Worm (Caenorhabditis elegans): ENCODE results near the gene C50F7.6.

The C50F7.6 gene

ce11 chrIV:7722806-7723205, at the start of gene C50F7.6:
TSS of gene C50F7.6 (minus strand) at chrIV:7723199.
- TF ChIP-seq unc-62 (GFP tag; optimal IDR thresholded peaks at IDR 0.05): no peak

- TF ChIP-seq unc-62 (GFP tag; optimal IDR thresholded peaks at IDR 0.05): no peak
Measured at ce11 chrIV:7770162-7770561, 47.2 kb upstream of the C50F7.6 start, which contains the start of gene rdl-1. TSS of gene rdl-1 (minus strand) at chrIV:7770262.

ce11 chrIV:7764319-7764718, 41.3 kb upstream of the C50F7.6 start:
- no peak for TF ChIP-seq unc-62 (GFP tag; optimal IDR thresholded peaks at IDR 0.05)

DNA sequence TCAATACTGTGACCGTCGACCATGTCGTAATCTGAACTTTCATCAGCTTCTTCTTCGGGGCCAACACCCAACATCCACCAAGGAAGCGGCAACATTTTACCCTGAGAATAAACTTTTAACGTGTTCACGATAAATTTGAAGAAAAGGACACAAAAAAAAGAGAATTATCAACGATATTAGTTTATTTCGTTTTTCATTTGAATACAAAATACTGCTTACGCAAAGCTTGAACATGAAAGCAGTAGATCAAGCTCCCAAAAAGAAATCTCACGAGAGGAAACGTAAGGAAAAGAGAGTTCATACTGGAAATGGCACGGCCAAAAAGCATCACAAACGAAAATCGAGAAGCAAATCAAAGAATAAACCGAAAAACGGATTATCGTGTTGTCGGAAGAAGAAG, 40.7 kb upstream of the C50F7.6 start, which contains the start of the genes C46A5.6 and C46A5.1:
TSS of gene C46A5.6 (minus strand) at position 101 of the 400 bp plus-strand sequence.
TSS of gene C46A5.1 (plus strand) at position 184 of the 400 bp plus-strand sequence.
- TF ChIP-seq unc-62 (GFP tag; optimal IDR thresholded peaks at IDR 0.05): no peak

DNA sequence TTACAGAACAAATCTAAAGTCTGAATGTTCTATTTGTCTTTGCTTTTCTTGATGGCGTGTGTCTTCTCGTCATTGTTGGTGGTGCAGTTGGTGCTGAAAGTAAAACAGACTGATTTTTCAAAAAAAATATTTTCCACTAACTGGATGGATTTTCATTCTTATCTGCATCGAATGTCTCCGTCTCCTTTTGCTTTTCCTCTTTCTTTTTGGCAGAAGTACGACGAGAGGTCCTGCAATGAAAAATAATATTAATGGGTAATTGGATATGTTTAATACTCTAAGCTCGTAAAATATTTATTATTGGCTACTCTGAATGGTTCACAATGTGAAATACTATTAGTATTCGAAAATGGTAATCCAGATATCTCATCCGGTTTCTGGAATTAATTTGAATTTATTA, 37.1 kb upstream of the C50F7.6 start, which contains the start of gene del-7:
TSS of gene del-7 (plus strand) at position 301 of the 400 bp plus-strand sequence.
- no peak for TF ChIP-seq unc-62 (GFP tag; optimal IDR thresholded peaks at IDR 0.05)

DNA sequence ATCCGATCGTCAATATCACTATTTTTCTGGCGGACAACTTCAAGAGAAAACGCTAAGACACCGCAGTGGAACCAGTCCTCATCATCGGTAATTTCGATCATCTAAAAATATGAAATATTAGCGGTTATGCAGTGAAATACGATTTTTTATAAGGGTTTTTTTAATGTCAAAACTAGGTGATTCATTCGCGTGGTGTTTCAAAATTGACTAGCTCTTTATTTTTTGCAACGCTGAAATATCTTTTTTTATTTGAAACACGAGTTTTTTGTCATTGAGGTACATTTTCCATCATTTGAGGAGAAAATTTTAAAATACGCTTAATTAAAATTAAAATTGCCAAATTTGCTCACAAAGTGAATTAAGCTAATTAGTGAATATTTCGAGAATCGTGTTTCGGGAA, 36.5 kb upstream of the C50F7.6 start, which contains the start of gene dsb-3:
TSS of gene dsb-3 (minus strand) at position 101 of the 400 bp plus-strand sequence.
- no peak for TF ChIP-seq unc-62 (GFP tag; optimal IDR thresholded peaks at IDR 0.05)

DNA sequence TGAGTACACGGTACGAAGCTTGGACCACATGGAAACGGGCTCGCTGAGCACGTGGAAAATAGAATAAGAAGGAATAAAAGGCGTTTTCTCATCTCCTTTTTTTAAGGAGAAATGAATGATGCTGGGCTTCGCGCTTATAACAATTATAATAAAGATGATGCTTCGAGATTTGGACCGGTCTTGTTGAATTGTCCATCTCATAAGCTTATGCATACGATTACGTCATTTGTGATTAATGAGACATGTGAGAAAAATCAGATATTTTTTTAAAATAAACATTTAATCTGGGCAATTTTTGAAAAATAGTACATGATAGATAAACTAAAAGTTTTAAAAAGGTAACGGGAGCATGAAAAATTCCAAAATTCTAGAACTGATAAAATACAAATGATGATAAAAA, 34.2 kb upstream of the C50F7.6 start, which contains the start of gene C46A5.4:
TSS of gene C46A5.4 (minus strand) at position 101 of the 400 bp plus-strand sequence.
- no peak for TF ChIP-seq unc-62 (GFP tag; optimal IDR thresholded peaks at IDR 0.05)

DNA sequence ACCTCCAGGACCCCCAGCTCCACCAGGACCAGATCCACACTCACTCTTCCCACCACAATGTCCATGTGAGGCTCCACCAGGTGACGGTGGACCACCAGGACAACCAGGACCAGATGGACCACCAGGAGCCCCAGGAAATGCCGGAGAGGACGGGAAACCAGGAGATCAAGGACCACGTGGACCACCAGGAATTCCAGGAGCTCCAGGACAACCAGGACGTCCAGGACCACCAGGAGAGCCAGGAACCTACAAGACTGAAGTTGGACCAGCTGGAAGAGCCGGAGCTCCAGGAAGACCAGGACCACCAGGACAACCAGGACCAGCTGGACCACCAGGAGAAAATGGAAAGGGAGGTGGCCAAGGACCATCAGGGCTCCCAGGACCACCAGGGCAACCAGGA, 31.1 kb upstream of the C50F7.6 start:
- no peak for TF ChIP-seq unc-62 (GFP tag; optimal IDR thresholded peaks at IDR 0.05)

- TF ChIP-seq unc-62 (GFP tag; optimal IDR thresholded peaks at IDR 0.05): no peak
Measured at ce11 chrIV:7753108-7753507, 30.1 kb upstream of the C50F7.6 start, which contains the start of gene col-14. TSS of gene col-14 (plus strand) at chrIV:7753408.

DNA sequence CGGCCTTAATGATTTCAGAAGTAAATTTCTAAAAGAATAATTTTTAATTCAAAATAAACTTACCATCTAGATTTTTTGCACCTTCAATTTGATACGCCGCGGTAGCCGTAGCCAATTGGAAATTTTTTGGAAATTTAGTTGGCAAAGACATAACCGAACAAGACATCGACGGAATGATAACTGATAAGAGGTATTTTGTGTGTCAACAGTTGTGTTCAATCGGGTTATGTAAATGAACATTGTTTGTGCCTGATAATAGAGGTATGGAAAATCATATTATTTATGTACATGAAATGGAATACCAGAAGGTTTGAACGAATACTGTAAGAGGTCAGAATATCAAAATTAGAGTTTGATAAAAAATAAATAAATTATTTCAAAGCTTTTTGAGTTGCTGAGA, 24.8 kb upstream of the C50F7.6 start, which contains the start of gene klo-1:
TSS of gene klo-1 (minus strand) at position 388 of the 400 bp plus-strand sequence.
- TF ChIP-seq unc-62 (GFP tag; optimal IDR thresholded peaks at IDR 0.05): no peak

ce11 chrIV:7743539-7743938, 20.5 kb upstream of the C50F7.6 start, which contains the start of gene npr-35:
TSS of gene npr-35 (plus strand) at chrIV:7743839.
- no peak for TF ChIP-seq unc-62 (GFP tag; optimal IDR thresholded peaks at IDR 0.05)

- no peak for TF ChIP-seq unc-62 (GFP tag; optimal IDR thresholded peaks at IDR 0.05)
Measured at ce11 chrIV:7736616-7737015, 13.6 kb upstream of the C50F7.6 start.

DNA sequence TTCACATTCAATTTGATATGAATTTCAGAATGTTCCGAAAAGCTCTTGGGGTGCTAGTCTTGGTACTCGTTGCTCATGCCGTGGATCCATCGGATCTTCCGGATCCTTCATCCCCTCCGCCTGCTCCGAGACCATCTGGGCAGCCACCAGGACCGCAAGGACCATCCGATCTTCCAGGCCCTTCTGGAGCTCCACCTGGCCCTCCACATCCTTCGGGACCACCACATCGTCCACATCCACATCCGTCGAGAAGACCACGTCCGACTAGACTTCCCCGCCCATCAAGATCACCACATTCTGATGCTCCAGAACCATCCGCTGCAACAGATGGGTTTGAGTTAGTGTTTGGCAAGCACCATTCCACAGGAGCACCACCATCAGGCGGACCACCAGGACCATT, 11.6 kb upstream of the C50F7.6 start, which contains the start of gene clx-1:
TSS of gene clx-1 (plus strand) at position 30 of the 400 bp plus-strand sequence.
- no peak for TF ChIP-seq unc-62 (GFP tag; optimal IDR thresholded peaks at IDR 0.05)

ce11 chrIV:7734173-7734572, 11.2 kb upstream of the C50F7.6 start:
- TF ChIP-seq unc-62 (GFP tag; optimal IDR thresholded peaks at IDR 0.05): no peak

- TF ChIP-seq unc-62 (GFP tag; optimal IDR thresholded peaks at IDR 0.05): no peak
Measured at ce11 chrIV:7731960-7732359, 9.0 kb upstream of the C50F7.6 start, which contains the start of the genes C50F7.9 and C50F7.3. TSS of gene C50F7.9 (minus strand) at chrIV:7732060. TSS of gene C50F7.3 (plus strand) at chrIV:7732329.

ce11 chrIV:7728402-7728963, 5.5 kb upstream of the C50F7.6 start, which contains the start of gene sucg-1:
TSS of gene sucg-1 (plus strand) at chrIV:7728913.
- no peak for TF ChIP-seq unc-62 (GFP tag; optimal IDR thresholded peaks at IDR 0.05)

- no peak for TF ChIP-seq unc-62 (GFP tag; optimal IDR thresholded peaks at IDR 0.05)
Measured at ce11 chrIV:7727258-7727657, 4.3 kb upstream of the C50F7.6 start.
